Worm (Caenorhabditis elegans) whole organism, L4 larva: ENCODE data around the gene Y59A8B.25.
"Not testable (repeated sequence)": the region's sequence is repeated elsewhere in the genome, so short reads cannot be mapped to it uniquely, and the experiment has no call there.

Source experiments
- R02D3.7 ChIP-seq: fragments of 150-350 bp; sonication (generic microtip); optimal IDR thresholded peaks from 3 replicates; lab custom pipeline; 2014; ENCODE audit warnings: missing biosample characterization, missing genetic modification characterization
- aha-1 ChIP-seq: fragments of 150-350 bp; peaks from one replicate; lab custom pipeline; 2014; ENCODE audit warnings: missing biosample characterization, missing genetic modification characterization
- dpl-1 ChIP-seq: fragments of 150-350 bp; optimal IDR thresholded peaks from 2 replicates; lab custom pipeline; 2014; ENCODE audit warnings: missing biosample characterization, missing genetic modification reagents, missing genetic modification characterization
- lir-3 ChIP-seq: sonication (generic microtip); optimal IDR thresholded peaks from 2 replicates; lab custom pipeline; 2016; ENCODE audit warnings: mild to moderate bottlenecking, missing genetic modification characterization, missing compliant biosample characterization

- not testable (repeated sequence) for TF ChIP-seq aha-1 (tag; lab: Kevin White, UChicago); lir-3 (tag; lab: Kevin White, UChicago); dpl-1 (GFP tag; lab: Kevin White, UChicago); R02D3.7 (tag; lab: Kevin White, UChicago)
Observed at ce11 chrV:18055297-18056019, at the start of gene Y59A8B.25, which contains the start of gene ebp-3.
